Worm (Caenorhabditis elegans) whole organism, midembryonic: Measurements from ENCODE around the gene C08E8.11.

ENCODE experiments used
- T22C8.4 ChIP-seq: fragments of 200-800 bp; sonication (Bioruptor generic); IDR thresholded peaks from 2 replicates; pipeline ENCODE4 v1.3.6; 2022; ENCODE audit warnings: missing genetic modification characterization, missing compliant biosample characterization
- cog-1 ChIP-seq: sonication (generic microtip); optimal IDR thresholded peaks from 2 replicates; lab custom pipeline; 2016; ENCODE audit warnings: missing genetic modification characterization, missing compliant biosample characterization
- flt-1 ChIP-seq: fragments of 200-800 bp; sonication (Bioruptor generic); IDR thresholded peaks from 2 replicates; pipeline ENCODE4 v1.3.6; 2022; ENCODE audit warnings: missing genetic modification characterization, missing compliant biosample characterization
- klf-2 ChIP-seq: fragments of 200-800 bp; sonication (Bioruptor generic); conservative IDR thresholded peaks from 2 replicates; pipeline ENCODE4 v1.3.6; 2022; ENCODE audit warnings: missing genetic modification reagents, missing genetic modification characterization, missing compliant biosample characterization
- ref-1 ChIP-seq: fragments of 200-800 bp; sonication (Bioruptor generic); conservative IDR thresholded peaks from 2 replicates; pipeline ENCODE4 v1.3.6; 2022; ENCODE audit warnings: missing genetic modification reagents, missing genetic modification characterization, missing compliant biosample characterization
- ztf-23 ChIP-seq: fragments of 200-800 bp; sonication (Bioruptor generic); IDR thresholded peaks from 2 replicates; pipeline ENCODE4 v1.3.6; 2022; ENCODE audit warnings: missing genetic modification reagents, missing genetic modification characterization, missing compliant biosample characterization
- ztf-29 ChIP-seq: fragments of 200-800 bp; sonication (Bioruptor generic); IDR thresholded peaks from 2 replicates; pipeline ENCODE4 v1.3.6; 2022; ENCODE audit warnings: missing genetic modification reagents, missing genetic modification characterization, missing compliant biosample characterization

ce11 chrV:18323231-18323630 is 27.6 kb upstream of the C08E8.11 start, which contains the start of gene B0462.5:
- TF ChIP-seq flt-1 (GFP tag; lab: Robert Waterston, UW) = no peak
- no peak for TF ChIP-seq ref-1
- no peak for TF ChIP-seq ztf-29
- no peak for TF ChIP-seq T22C8.4
- no peak for TF ChIP-seq klf-2 (GFP tag; lab: Robert Waterston, UW)
- no peak for TF ChIP-seq cog-1
- no peak for TF ChIP-seq ztf-23 (GFP tag; lab: Robert Waterston, UW)
